Worm (Caenorhabditis elegans): ENCODE data around the gene arp-6.

DNA sequence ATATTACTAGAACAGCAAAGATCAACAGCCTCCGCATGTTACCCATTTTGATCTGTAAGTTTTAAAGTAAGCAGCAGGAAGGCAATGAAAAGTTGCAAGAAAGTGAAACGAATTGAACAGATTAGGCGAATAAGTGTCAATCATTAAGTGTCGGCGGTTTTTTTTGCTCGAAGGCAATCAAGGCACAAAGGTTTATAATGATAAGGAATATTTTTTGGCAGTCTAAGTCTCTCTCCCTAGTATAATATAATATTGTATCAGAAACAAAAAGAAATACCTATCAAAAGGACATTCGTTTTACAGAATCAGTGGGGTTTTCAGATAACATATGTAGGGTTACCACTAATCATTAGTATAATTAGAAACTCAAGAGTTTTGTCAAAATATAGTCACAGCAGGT, 4.5 kb downstream of the arp-6 start, which contains the start of gene nrf-6:
- TF ChIP-seq T22C8.4 (GFP tag; IDR thresholded peaks at IDR 0.05) = no peak
- no peak for TF ChIP-seq cog-1 (tag; optimal IDR thresholded peaks at IDR 0.05)
- no peak for TF ChIP-seq med-1 (GFP tag; optimal IDR thresholded peaks at IDR 0.05; ENCODE audit: insufficient read depth)
- no peak for TF ChIP-seq flt-1 (GFP tag; IDR thresholded peaks at IDR 0.05)
- TF ChIP-seq klf-2 (GFP tag; conservative IDR thresholded peaks at IDR 0.05) = no peak
- TF ChIP-seq tab-1 (GFP tag; IDR thresholded peaks at IDR 0.05) = no peak
- no peak for TF ChIP-seq ztf-23 (GFP tag; IDR thresholded peaks at IDR 0.05)

All from whole organism, midembryonic.